Fruit fly (Drosophila melanogaster) whole organism, embryonic: ENCODE data around the gene mats.

Experiments used
- Ada2b ChIP-seq: fragments of 200-800 bp; sonication (Bioruptor generic); IDR thresholded peaks from 2 replicates; pipeline ENCODE4 v1.3.6; 2022; ENCODE audit warnings: missing biosample characterization, missing genetic modification characterization
- Adf1 ChIP-seq: fragments of 200-800 bp; sonication (Bioruptor generic); IDR thresholded peaks from 2 replicates; pipeline ENCODE4 v1.3.6; 2022; ENCODE audit warnings: missing biosample characterization, missing genetic modification characterization
- Bgb ChIP-seq: fragments of 200-800 bp; sonication (Bioruptor generic); IDR thresholded peaks from 2 replicates; pipeline ENCODE4 v1.3.6; 2022; ENCODE audit warnings: missing biosample characterization, missing genetic modification characterization; ENCODE audit not compliant: partially characterized antibody
- CG10267 ChIP-seq: fragments of 200-800 bp; sonication (Bioruptor generic); optimal IDR thresholded peaks from 2 replicates; lab custom pipeline; 2018; ENCODE audit warnings: missing biosample characterization, mild to moderate bottlenecking, missing genetic modification characterization, moderate library complexity
- CG10543 ChIP-seq: fragments of 200-800 bp; sonication (Bioruptor generic); optimal IDR thresholded peaks from 3 replicates; lab custom pipeline; 2017; ENCODE audit warnings: missing biosample characterization, mild to moderate bottlenecking, missing genetic modification characterization, moderate library complexity
- CG10979 ChIP-seq: fragments of 200-800 bp; sonication (Bioruptor generic); optimal IDR thresholded peaks from 2 replicates; lab custom pipeline; 2018; ENCODE audit warnings: missing biosample characterization, mild to moderate bottlenecking, missing genetic modification characterization, moderate library complexity
- CG11695 ChIP-seq: fragments of 200-800 bp; sonication (Bioruptor generic); IDR thresholded peaks from 3 replicates; pipeline ENCODE4 v1.3.6; 2022; ENCODE audit warnings: missing biosample characterization, missing genetic modification characterization
- CG12659 ChIP-seq: fragments of 200-800 bp; sonication (Bioruptor generic); optimal IDR thresholded peaks from 3 replicates; lab custom pipeline; 2017; ENCODE audit warnings: mild to moderate bottlenecking, missing biosample characterization, missing genetic modification reagents, missing genetic modification characterization
- CG16815 ChIP-seq: fragments of 200-800 bp; sonication (Bioruptor generic); optimal IDR thresholded peaks from 3 replicates; lab custom pipeline; 2017; ENCODE audit warnings: missing biosample characterization, mild to moderate bottlenecking, missing genetic modification characterization
- CG18599 ChIP-seq: fragments of 200-800 bp; sonication (Bioruptor generic); optimal IDR thresholded peaks from 3 replicates; lab custom pipeline; 2017; ENCODE audit warnings: missing biosample characterization, missing genetic modification characterization, mild to moderate bottlenecking, moderate library complexity, missing genetic modification reagents
- CG2120 ChIP-seq: fragments of 200-800 bp; sonication (Bioruptor generic); optimal IDR thresholded peaks from 3 replicates; lab custom pipeline; 2016; ENCODE audit warnings: missing biosample characterization, missing genetic modification characterization
- CG2712 ChIP-seq: fragments of 200-800 bp; optimal IDR thresholded peaks from 3 replicates; lab custom pipeline; 2019; ENCODE audit warnings: missing biosample characterization, mild to moderate bottlenecking, missing genetic modification characterization, moderate library complexity
- CG3065 ChIP-seq: fragments of 200-800 bp; sonication (Bioruptor generic); optimal IDR thresholded peaks from 2 replicates; lab custom pipeline; 2016; ENCODE audit warnings: missing biosample characterization, missing genetic modification characterization
- CG4328 ChIP-seq: fragments of 200-800 bp; sonication (Bioruptor generic); optimal IDR thresholded peaks from 3 replicates; lab custom pipeline; 2017; ENCODE audit warnings: missing biosample characterization, missing genetic modification reagents, missing genetic modification characterization
- CG6683 ChIP-seq: fragments of 200-800 bp; sonication (Bioruptor generic); optimal IDR thresholded peaks from 2 replicates; lab custom pipeline; 2017; ENCODE audit warnings: missing biosample characterization, mild to moderate bottlenecking, missing genetic modification characterization, missing genetic modification reagents
- CG6854 ChIP-seq: fragments of 200-800 bp; sonication (Bioruptor generic); optimal IDR thresholded peaks from 3 replicates; lab custom pipeline; 2017; ENCODE audit warnings: missing biosample characterization, mild to moderate bottlenecking, missing genetic modification characterization
- CG7556 ChIP-seq: fragments of 200-800 bp; sonication (Bioruptor generic); optimal IDR thresholded peaks from 2 replicates; lab custom pipeline; 2017; ENCODE audit warnings: missing biosample characterization, mild to moderate bottlenecking, missing genetic modification characterization
- CG8359 ChIP-seq: fragments of 200-800 bp; sonication (Bioruptor generic); optimal IDR thresholded peaks from 2 replicates; lab custom pipeline; 2017; ENCODE audit warnings: missing biosample characterization, mild to moderate bottlenecking, missing genetic modification characterization, borderline replicate concordance
- Chrac-16 ChIP-seq: fragments of 200-800 bp; sonication (Bioruptor generic); optimal IDR thresholded peaks from 3 replicates; lab custom pipeline; 2016; ENCODE audit warnings: missing biosample characterization, missing genetic modification characterization
- Drgx ChIP-seq: fragments of 200-800 bp; sonication (Bioruptor generic); IDR thresholded peaks from 2 replicates; pipeline ENCODE4 v1.3.6; 2022; ENCODE audit warnings: missing biosample characterization, missing genetic modification characterization
- Ets65A ChIP-seq: fragments of 200-800 bp; sonication (Bioruptor generic); peaks from one replicate; lab custom pipeline; 2016; ENCODE audit warnings: missing biosample characterization, missing genetic modification characterization
- Hr51 ChIP-seq, 2 experiments: fragments of 200-800 bp; sonication (Bioruptor generic); optimal IDR thresholded peaks; 2 replicates in 1 of 2; 3 replicates in 1 of 2; lab custom pipeline; 2016 to 2018; ENCODE audit warnings: missing biosample characterization in 2 of 2, missing genetic modification characterization in 2 of 2, mild to moderate bottlenecking in 1 of 2, moderate library complexity in 1 of 2
- Ravus ChIP-seq: fragments of 200-800 bp; sonication (Bioruptor generic); IDR thresholded peaks from 2 replicates; pipeline ENCODE4 v1.3.6; 2022; ENCODE audit warnings: missing biosample characterization, missing genetic modification characterization
- Sox100B ChIP-seq: fragments of 200-800 bp; sonication (Bioruptor generic); optimal IDR thresholded peaks from 3 replicates; lab custom pipeline; 2018; ENCODE audit warnings: missing biosample characterization, mild to moderate bottlenecking, missing genetic modification characterization
- Taf1 ChIP-seq: fragments of 200-800 bp; sonication (Bioruptor generic); IDR thresholded peaks from 2 replicates; pipeline ENCODE4 v1.3.6; 2022; ENCODE audit warnings: missing biosample characterization, missing genetic modification characterization
- ab ChIP-seq: fragments of 200-800 bp; sonication (Bioruptor generic); optimal IDR thresholded peaks from 2 replicates; lab custom pipeline; 2016; ENCODE audit warnings: missing biosample characterization, missing genetic modification characterization
- bcd ChIP-seq: fragments of 200-800 bp; sonication (Bioruptor generic); optimal IDR thresholded peaks from 2 replicates; lab custom pipeline; 2017; ENCODE audit warnings: missing biosample characterization, mild to moderate bottlenecking, missing genetic modification characterization
- bsh ChIP-seq, 2 experiments: fragments of 200-800 bp; sonication (Bioruptor generic); optimal IDR thresholded peaks; 2 replicates each; lab custom pipeline; 2017 to 2018; ENCODE audit warnings: mild to moderate bottlenecking in 2 of 2, missing biosample characterization in 2 of 2, missing genetic modification characterization in 2 of 2, moderate library complexity in 1 of 2
- cg ChIP-seq: fragments of 200-800 bp; sonication (Bioruptor generic); optimal IDR thresholded peaks from 3 replicates; lab custom pipeline; 2019; ENCODE audit warnings: missing biosample characterization, mild to moderate bottlenecking, missing genetic modification characterization, moderate library complexity
- chinmo ChIP-seq: fragments of 200-800 bp; sonication (Bioruptor generic); IDR thresholded peaks from 4 replicates; pipeline ENCODE4 v1.3.6; 2022; ENCODE audit warnings: missing biosample characterization, missing genetic modification characterization; ENCODE audit not compliant: partially characterized antibody
- disco-r ChIP-seq: fragments of 200-800 bp; sonication (Bioruptor generic); optimal IDR thresholded peaks from 2 replicates; lab custom pipeline; 2016; ENCODE audit warnings: missing biosample characterization, missing genetic modification characterization
- dm ChIP-seq: fragments of 200-800 bp; sonication (Bioruptor generic); optimal IDR thresholded peaks from 3 replicates; lab custom pipeline; 2016; ENCODE audit warnings: missing biosample characterization, missing genetic modification characterization
- dmrt99B ChIP-seq: fragments of 200-800 bp; sonication (Bioruptor generic); optimal IDR thresholded peaks from 2 replicates; lab custom pipeline; 2018; ENCODE audit warnings: missing biosample characterization, mild to moderate bottlenecking, missing genetic modification characterization, moderate library complexity
- eve ChIP-seq, 2 experiments: fragments of >200 bp; optimal IDR thresholded peaks; 2 replicates each; lab custom pipeline; 2017; ENCODE audit warnings: missing biosample characterization in 2 of 2, missing genetic modification characterization in 2 of 2
- fd96Cb ChIP-seq: fragments of 200-800 bp; sonication (Bioruptor generic); optimal IDR thresholded peaks from 2 replicates; lab custom pipeline; 2018; ENCODE audit warnings: missing biosample characterization, mild to moderate bottlenecking, missing genetic modification characterization, moderate library complexity
- gem ChIP-seq: fragments of 200-800 bp; sonication (Bioruptor generic); optimal IDR thresholded peaks from 2 replicates; lab custom pipeline; 2019; ENCODE audit warnings: missing biosample characterization, mild to moderate bottlenecking, missing genetic modification characterization, moderate library complexity
- lola ChIP-seq, 3 experiments: fragments of >200 bp in 2 of 3; fragments of 200-800 bp in 1 of 3; sonication (Bioruptor generic) in 1 of 3; optimal IDR thresholded peaks; 2 replicates each; lab custom pipeline; 2017 to 2019; ENCODE audit warnings: missing biosample characterization in 3 of 3, missing genetic modification characterization in 3 of 3, mild to moderate bottlenecking in 1 of 3, moderate library complexity in 1 of 3
- nmo ChIP-seq: fragments of 200-800 bp; sonication (Bioruptor generic); optimal IDR thresholded peaks from 2 replicates; lab custom pipeline; 2018; ENCODE audit warnings: missing biosample characterization, mild to moderate bottlenecking, missing genetic modification characterization, moderate library complexity
- odd ChIP-seq: fragments of 200-800 bp; sonication (Bioruptor generic); optimal IDR thresholded peaks from 2 replicates; lab custom pipeline; 2017; ENCODE audit warnings: missing biosample characterization, mild to moderate bottlenecking, missing genetic modification characterization
- prd ChIP-seq, 3 experiments: fragments of >200 bp in 2 of 3; fragments of 200-800 bp in 1 of 3; sonication (Bioruptor generic) in 1 of 3; optimal IDR thresholded peaks in 2 of 3; IDR thresholded peaks in 1 of 3; 2 replicates in 2 of 3; 3 replicates in 1 of 3; pipeline versions ENCODE4 v1.3.6 to Lab custom; 2017 to 2022; ENCODE audit warnings: missing biosample characterization in 1 of 3, missing genetic modification characterization in 1 of 3
- scrt ChIP-seq: fragments of 200-800 bp; sonication (Bioruptor generic); optimal IDR thresholded peaks from 2 replicates; lab custom pipeline; 2018; ENCODE audit warnings: missing biosample characterization, mild to moderate bottlenecking, missing genetic modification characterization, moderate library complexity
- tin ChIP-seq: fragments of 200-800 bp; sonication (Bioruptor generic); optimal IDR thresholded peaks from 3 replicates; lab custom pipeline; 2016; ENCODE audit warnings: missing biosample characterization, missing genetic modification characterization
- zf30C ChIP-seq: fragments of 200-800 bp; sonication (Bioruptor generic); optimal IDR thresholded peaks from 3 replicates; lab custom pipeline; 2018; ENCODE audit warnings: missing biosample characterization, mild to moderate bottlenecking, missing genetic modification characterization

The mats gene

dm6 chr3R:22454397-22455334, 33.7 kb downstream of the mats start (continued):
- TF ChIP-seq chinmo (GFP tag; lab: Robert Waterston, UW), result peak; percentile 75; the same call in 1 of the 4 replicates
- 0 out of 2 replicates have a peak, but pooled peaks have one; percentile 8 for TF ChIP-seq Bgb (GFP tag; lab: Robert Waterston, UW)
- TF ChIP-seq CG10543 (GFP tag; lab: Kevin White, UChicago), result peak; percentile 29
- TF ChIP-seq Ets65A (GFP tag; lab: Kevin White, UChicago), result peak; percentile 9
- TF ChIP-seq cg (GFP tag; lab: Kevin White, UChicago), result peak; percentile 48
- TF ChIP-seq, all 482 proteins: peak for 20

dm6 chr3R:22455335-22455985, 34.5 kb downstream of the mats start:
- TF ChIP-seq Ada2b (GFP tag; lab: Robert Waterston, UW) (0 out of 2 replicates have a peak, but pooled peaks have one; percentile 6), fd96Cb (tag; lab: Kevin White, UChicago) (no peak), CG12659 (GFP tag; lab: Kevin White, UChicago) (peak; percentile 0), dmrt99B (tag; lab: Kevin White, UChicago) (no peak), bsh (GFP tag; optimal IDR thresholded peaks at IDR 0.05; lab: Kevin White, UChicago) (no peak), bcd (GFP tag; lab: Kevin White, UChicago) (peak; percentile 12), CG4328 (GFP tag; lab: Kevin White, UChicago) (no peak), Drgx (no peak), lola (GFP tag; optimal IDR thresholded peaks at IDR 0.05; lab: Kevin White, UChicago) (peak in 1 of 3 experiments; percentile 5), prd (optimal IDR thresholded peaks at IDR 0.05; lab: Kevin White, UChicago) (no peak), prd (GFP tag; IDR thresholded peaks at IDR 0.05; lab: Robert Waterston, UW) (peak; percentile 30; the same call in 1 of the 3 replicates), CG16815 (GFP tag; lab: Kevin White, UChicago) (peak; percentile 6), ab (GFP tag; lab: Kevin White, UChicago) (no peak), Hr51 (GFP tag; optimal IDR thresholded peaks at IDR 0.05; lab: Kevin White, UChicago) (peak in 1 of 2 experiments; percentile 2), CG2120 (peak; percentile 4), Ravus (no peak), CG3065 (GFP tag; lab: Kevin White, UChicago) (no peak), CG18599 (peak; percentile 9), Adf1 (no peak), CG2712 (peak; percentile 4), CG7556 (peak; percentile 25), CG10979 (peak; percentile 5), CG11695 (0 out of 3 replicates have a peak, but pooled peaks have one; percentile 40), eve (GFP tag; optimal IDR thresholded peaks at IDR 0.05; lab: Kevin White, UChicago) (no peak), scrt (no peak), CG8359 (no peak), dm (no peak), Taf1 (GFP tag; lab: Robert Waterston, UW) (no peak), nmo (peak; percentile 20), disco-r (GFP tag; lab: Kevin White, UChicago) (no peak), Chrac-16 (GFP tag; lab: Kevin White, UChicago) (peak; percentile 2), odd (no peak), gem (tag; lab: Kevin White, UChicago) (peak; percentile 46), CG6683 (GFP tag; lab: Kevin White, UChicago) (no peak), zf30C (GFP tag; lab: Kevin White, UChicago) (no peak), Sox100B (GFP tag; lab: Kevin White, UChicago) (no peak), tin (no peak), CG10267 (no peak), CG6854 (GFP tag; lab: Kevin White, UChicago) (no peak)
